Worm (Caenorhabditis elegans) whole organism, L4/young adult: Measurements from ENCODE around the gene T19C3.5.

Experiments
- W03F9.2 ChIP-seq: fragments of 150-350 bp; optimal IDR thresholded peaks from 2 replicates; lab custom pipeline; 2014; ENCODE audit warnings: missing biosample characterization, missing genetic modification characterization
- dao-5 ChIP-seq: sonication (generic microtip); optimal IDR thresholded peaks from 2 replicates; lab custom pipeline; 2016; ENCODE audit warnings: missing genotype, missing genetic modification characterization, moderate library complexity, missing compliant biosample characterization
- him-1 ChIP-seq: sonication (generic microtip); optimal IDR thresholded peaks from 2 replicates; lab custom pipeline; 2016; ENCODE audit warnings: missing genotype, missing genetic modification reagents, missing genetic modification characterization, missing compliant biosample characterization

DNA sequence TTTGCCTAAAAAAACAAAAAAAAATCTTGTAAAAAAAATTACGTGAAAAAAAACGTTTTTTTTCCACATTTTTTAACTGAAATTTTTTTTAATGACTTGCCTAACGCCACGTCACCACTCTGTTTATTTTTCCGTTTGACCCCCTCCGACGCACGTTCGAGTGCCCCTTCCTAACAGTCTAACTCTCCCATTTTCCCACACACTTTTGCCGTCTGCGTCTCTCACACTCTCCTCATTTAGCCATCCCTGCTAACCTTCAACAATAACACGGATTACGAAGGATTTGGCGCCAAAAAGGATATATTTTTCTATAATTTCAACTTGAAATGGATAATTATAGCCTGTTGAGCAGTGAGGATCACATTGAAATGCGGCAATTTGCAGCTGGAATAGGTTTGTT lies 19.5 kb upstream of the T19C3.5 start:
- no peak for TF ChIP-seq dao-5 (tag; lab: Kevin White, UChicago)
- TF ChIP-seq him-1: no peak
- no peak for TF ChIP-seq W03F9.2
